Worm (Caenorhabditis elegans) whole organism, midembryonic: Measurements from ENCODE around the gene C32D5.12.

Source experiments
- cog-1 ChIP-seq: sonication (generic microtip); optimal IDR thresholded peaks from 2 replicates; lab custom pipeline; 2016; ENCODE audit warnings: missing genetic modification characterization, missing compliant biosample characterization
- flt-1 ChIP-seq: fragments of 200-800 bp; sonication (Bioruptor generic); IDR thresholded peaks from 2 replicates; pipeline ENCODE4 v1.3.6; 2022; ENCODE audit warnings: missing genetic modification characterization, missing compliant biosample characterization
- klf-2 ChIP-seq: fragments of 200-800 bp; sonication (Bioruptor generic); conservative IDR thresholded peaks from 2 replicates; pipeline ENCODE4 v1.3.6; 2022; ENCODE audit warnings: missing genetic modification reagents, missing genetic modification characterization, missing compliant biosample characterization
- med-1 ChIP-seq: sonication (generic microtip); optimal IDR thresholded peaks from 2 replicates; lab custom pipeline; 2017; ENCODE audit warnings: missing genetic modification characterization, mild to moderate bottlenecking, missing compliant biosample characterization, antibody characterized with exemption, missing genetic modification reagents; ENCODE audit not compliant: insufficient read depth
- ref-1 ChIP-seq: fragments of 200-800 bp; sonication (Bioruptor generic); conservative IDR thresholded peaks from 2 replicates; pipeline ENCODE4 v1.3.6; 2022; ENCODE audit warnings: missing genetic modification reagents, missing genetic modification characterization, missing compliant biosample characterization
- ztf-29 ChIP-seq: fragments of 200-800 bp; sonication (Bioruptor generic); IDR thresholded peaks from 2 replicates; pipeline ENCODE4 v1.3.6; 2022; ENCODE audit warnings: missing genetic modification reagents, missing genetic modification characterization, missing compliant biosample characterization

ce11 chrII:6391195-6391594 lies 32.4 kb upstream of the C32D5.12 start, which contains the start of gene F58F12.3:
- TF ChIP-seq med-1 (GFP tag; lab: Kevin White, UChicago), result no peak
- TF ChIP-seq flt-1 (GFP tag; lab: Robert Waterston, UW), result no peak
- TF ChIP-seq ztf-29 (GFP tag; lab: Robert Waterston, UW), result no peak
- TF ChIP-seq ref-1 (GFP tag; lab: Robert Waterston, UW), result no peak
- TF ChIP-seq klf-2 (GFP tag; lab: Robert Waterston, UW), result no peak
- TF ChIP-seq cog-1 (tag; lab: Kevin White, UChicago), result no peak
